Fruit fly (Drosophila melanogaster) whole organism, embryonic: ENCODE data around the gene CG34290.
A peak's percentile ranks its signal among the peaks of the same experiment; 100 is the strongest.

Experiments
- Asciz ChIP-seq: fragments of 200-800 bp; sonication (Bioruptor generic); optimal IDR thresholded peaks from 2 replicates; lab custom pipeline; 2017; ENCODE audit warnings: missing biosample characterization, mild to moderate bottlenecking, missing genetic modification characterization, missing genetic modification reagents
- Awh ChIP-seq: fragments of 200-800 bp; sonication (Bioruptor generic); IDR thresholded peaks from 2 replicates; pipeline ENCODE4, ENCODE4 v1.3.6; 2022; ENCODE audit warnings: missing biosample characterization, missing genetic modification characterization
- CG11398 ChIP-seq: fragments of 200-800 bp; sonication (Bioruptor generic); optimal IDR thresholded peaks from 2 replicates; lab custom pipeline; 2016; ENCODE audit warnings: missing biosample characterization, missing genetic modification characterization
- CG11696 ChIP-seq: fragments of 200-800 bp; sonication (Bioruptor generic); IDR thresholded peaks from 2 replicates; pipeline ENCODE4 v1.3.6; 2022; ENCODE audit warnings: missing biosample characterization, missing genetic modification characterization
- CG12942 ChIP-seq: fragments of 200-800 bp; sonication (Bioruptor generic); optimal IDR thresholded peaks from 3 replicates; lab custom pipeline; 2016; ENCODE audit warnings: missing biosample characterization, missing genetic modification characterization
- CG13287 ChIP-seq: fragments of 200-800 bp; sonication (Bioruptor generic); IDR thresholded peaks from 2 replicates; pipeline ENCODE4 v1.3.6; 2022; ENCODE audit warnings: missing biosample characterization, missing genetic modification characterization; ENCODE audit not compliant: partially characterized antibody
- CG13424 ChIP-seq: fragments of 200-800 bp; sonication (Bioruptor generic); optimal IDR thresholded peaks from 2 replicates; lab custom pipeline; 2019; ENCODE audit warnings: missing biosample characterization, mild to moderate bottlenecking, missing genetic modification characterization, moderate library complexity
- CG13624 ChIP-seq: fragments of 200-800 bp; sonication (Bioruptor generic); optimal IDR thresholded peaks from 2 replicates; lab custom pipeline; 2016; ENCODE audit warnings: missing biosample characterization, missing genetic modification characterization
- CG17186 ChIP-seq: fragments of 200-800 bp; sonication (Bioruptor generic); optimal IDR thresholded peaks from 3 replicates; lab custom pipeline; 2017; ENCODE audit warnings: missing biosample characterization, missing genetic modification reagents, missing genetic modification characterization
- CG17829 ChIP-seq: fragments of 200-800 bp; optimal IDR thresholded peaks from 2 replicates; lab custom pipeline; 2019; ENCODE audit warnings: missing biosample characterization, mild to moderate bottlenecking, missing genetic modification characterization, moderate library complexity
- CG30020 ChIP-seq: fragments of 200-800 bp; optimal IDR thresholded peaks from 2 replicates; lab custom pipeline; 2019; ENCODE audit warnings: missing biosample characterization, mild to moderate bottlenecking, missing genetic modification characterization, moderate library complexity
- CG32532 ChIP-seq: fragments of 200-800 bp; sonication (Bioruptor generic); IDR thresholded peaks from 2 replicates; pipeline ENCODE4 v1.3.6; 2022; ENCODE audit warnings: missing biosample characterization, missing genetic modification characterization
- CG34224 ChIP-seq: fragments of 200-800 bp; sonication (Bioruptor generic); IDR thresholded peaks from 3 replicates; pipeline ENCODE4 v1.3.6; 2022; ENCODE audit warnings: missing biosample characterization, missing genetic modification characterization; ENCODE audit not compliant: partially characterized antibody
- CG43689 ChIP-seq: fragments of 200-800 bp; sonication (Bioruptor generic); IDR thresholded peaks from 2 replicates; pipeline ENCODE4 v1.3.6; 2022; ENCODE audit warnings: missing biosample characterization, missing genetic modification characterization
- CG6689 ChIP-seq: fragments of 200-800 bp; sonication (Bioruptor generic); IDR thresholded peaks from 2 replicates; pipeline ENCODE4 v1.3.6; 2022; ENCODE audit warnings: missing biosample characterization, missing genetic modification characterization
- CG8089 ChIP-seq: fragments of 200-800 bp; sonication (Bioruptor generic); optimal IDR thresholded peaks from 3 replicates; lab custom pipeline; 2016; ENCODE audit warnings: missing biosample characterization, missing genetic modification characterization
- CG9437 ChIP-seq: fragments of 200-800 bp; sonication (Bioruptor generic); optimal IDR thresholded peaks from 2 replicates; lab custom pipeline; 2018; ENCODE audit warnings: missing biosample characterization, mild to moderate bottlenecking, missing genetic modification characterization
- Dek ChIP-seq: fragments of 200-800 bp; sonication (Bioruptor generic); optimal IDR thresholded peaks from 3 replicates; lab custom pipeline; 2019; ENCODE audit warnings: missing biosample characterization, mild to moderate bottlenecking, missing genetic modification characterization, moderate library complexity
- Ets65A ChIP-seq: fragments of 200-800 bp; sonication (Bioruptor generic); peaks from one replicate; lab custom pipeline; 2016; ENCODE audit warnings: missing biosample characterization, missing genetic modification characterization
- Fer2 ChIP-seq: fragments of 200-800 bp; sonication (Bioruptor generic); optimal IDR thresholded peaks from 2 replicates; lab custom pipeline; 2018; ENCODE audit warnings: missing biosample characterization, mild to moderate bottlenecking, missing genetic modification characterization, moderate library complexity
- Fer3 ChIP-seq: fragments of 200-800 bp; sonication (Bioruptor generic); optimal IDR thresholded peaks from 2 replicates; lab custom pipeline; 2018; ENCODE audit warnings: missing biosample characterization, mild to moderate bottlenecking, missing genetic modification characterization, moderate library complexity
- HHEX ChIP-seq: fragments of 200-800 bp; sonication (Bioruptor generic); optimal IDR thresholded peaks from 3 replicates; lab custom pipeline; 2017; ENCODE audit warnings: missing biosample characterization, mild to moderate bottlenecking, missing genetic modification characterization, missing genetic modification reagents
- Kr ChIP-seq: fragments of 200-800 bp; sonication (Bioruptor generic); optimal IDR thresholded peaks from 2 replicates; lab custom pipeline; 2017; ENCODE audit warnings: missing biosample characterization, mild to moderate bottlenecking, missing genetic modification characterization
- Poxn ChIP-seq: fragments of 200-800 bp; sonication (Bioruptor generic); IDR thresholded peaks from 2 replicates; pipeline ENCODE4 v1.3.6; 2022; ENCODE audit warnings: missing biosample characterization, missing genetic modification characterization
- Sry-β ChIP-seq: fragments of 200-800 bp; sonication (Bioruptor generic); optimal IDR thresholded peaks from 2 replicates; lab custom pipeline; 2018; ENCODE audit warnings: missing biosample characterization, mild to moderate bottlenecking, missing genetic modification characterization, moderate library complexity
- Ssrp ChIP-seq: fragments of 200-800 bp; sonication (Bioruptor generic); optimal IDR thresholded peaks from 2 replicates; lab custom pipeline; 2018; ENCODE audit warnings: missing biosample characterization, mild to moderate bottlenecking, missing genetic modification characterization, moderate library complexity
- amos ChIP-seq: fragments of 200-800 bp; sonication (Bioruptor generic); IDR thresholded peaks from 2 replicates; pipeline ENCODE4 v1.3.6; 2022; ENCODE audit warnings: missing biosample characterization, missing genetic modification characterization; ENCODE audit not compliant: partially characterized antibody
- caup ChIP-seq: fragments of 200-800 bp; sonication (Bioruptor generic); optimal IDR thresholded peaks from 3 replicates; lab custom pipeline; 2017; ENCODE audit warnings: missing biosample characterization, mild to moderate bottlenecking, missing genetic modification characterization, moderate library complexity; ENCODE audit not compliant: severe bottlenecking
- ci ChIP-seq: fragments of 200-800 bp; sonication (Bioruptor generic); IDR thresholded peaks from 3 replicates; pipeline ENCODE4 v1.3.6; 2022; ENCODE audit warnings: missing biosample characterization, missing genetic modification characterization
- crol ChIP-seq: fragments of 200-800 bp; sonication (Bioruptor generic); IDR thresholded peaks from 2 replicates; pipeline ENCODE4 v1.3.6; 2022; ENCODE audit warnings: missing biosample characterization, missing genetic modification characterization
- dmrt99B ChIP-seq: fragments of 200-800 bp; sonication (Bioruptor generic); optimal IDR thresholded peaks from 2 replicates; lab custom pipeline; 2018; ENCODE audit warnings: missing biosample characterization, mild to moderate bottlenecking, missing genetic modification characterization, moderate library complexity
- esg ChIP-seq: fragments of 200-800 bp; sonication (Bioruptor generic); conservative IDR thresholded peaks from 2 replicates; pipeline ENCODE4 v1.3.6; 2022; ENCODE audit warnings: missing biosample characterization, missing genetic modification characterization
- gce ChIP-seq: fragments of 200-800 bp; sonication (Bioruptor generic); IDR thresholded peaks from 3 replicates; pipeline ENCODE4 v1.3.6; 2022; ENCODE audit warnings: missing biosample characterization, missing genetic modification characterization
- gro ChIP-seq: fragments of 200-800 bp; sonication (Bioruptor generic); optimal IDR thresholded peaks from 2 replicates; lab custom pipeline; 2016; ENCODE audit warnings: missing biosample characterization, missing genetic modification characterization
- gsb-n ChIP-seq: fragments of 200-800 bp; sonication (Bioruptor generic); optimal IDR thresholded peaks from 3 replicates; lab custom pipeline; 2018; ENCODE audit warnings: missing biosample characterization, mild to moderate bottlenecking, missing genetic modification characterization
- ind ChIP-seq: fragments of 200-800 bp; sonication (Bioruptor generic); optimal IDR thresholded peaks from 3 replicates; lab custom pipeline; 2016; ENCODE audit warnings: missing biosample characterization, missing genetic modification characterization
- jigr1 ChIP-seq: fragments of 200-800 bp; sonication (Bioruptor generic); IDR thresholded peaks from 3 replicates; pipeline ENCODE4 v1.3.6; 2022; ENCODE audit warnings: missing biosample characterization, missing genetic modification characterization
- nom ChIP-seq: fragments of 200-800 bp; sonication (Bioruptor generic); optimal IDR thresholded peaks from 2 replicates; lab custom pipeline; 2017; ENCODE audit warnings: missing biosample characterization, missing genetic modification characterization, mild to moderate bottlenecking, moderate library complexity, missing genetic modification reagents
- otp ChIP-seq: fragments of 200-800 bp; sonication (Bioruptor generic); IDR thresholded peaks from 3 replicates; pipeline ENCODE4, ENCODE4 v1.3.6; 2022; ENCODE audit warnings: missing biosample characterization, missing genetic modification characterization
- p53 ChIP-seq: fragments of 200-800 bp; sonication (Bioruptor generic); optimal IDR thresholded peaks from 2 replicates; lab custom pipeline; 2016; ENCODE audit warnings: missing biosample characterization, missing genetic modification characterization
- pfk ChIP-seq: fragments of 200-800 bp; sonication (Bioruptor generic); optimal IDR thresholded peaks from 2 replicates; lab custom pipeline; 2018; ENCODE audit warnings: missing biosample characterization, mild to moderate bottlenecking, missing genetic modification characterization, moderate library complexity
- prd ChIP-seq, 3 experiments: fragments of >200 bp in 2 of 3; fragments of 200-800 bp in 1 of 3; sonication (Bioruptor generic) in 1 of 3; optimal IDR thresholded peaks in 2 of 3; IDR thresholded peaks in 1 of 3; 2 replicates in 2 of 3; 3 replicates in 1 of 3; pipeline versions ENCODE4 v1.3.6 to Lab custom; 2017 to 2022; ENCODE audit warnings: missing biosample characterization in 1 of 3, missing genetic modification characterization in 1 of 3
- salm ChIP-seq: fragments of 200-800 bp; sonication (Bioruptor generic); optimal IDR thresholded peaks from 2 replicates; lab custom pipeline; 2018; ENCODE audit warnings: missing biosample characterization, mild to moderate bottlenecking, missing genetic modification characterization
- seq ChIP-seq: fragments of 200-800 bp; sonication (Bioruptor generic); IDR thresholded peaks from 2 replicates; pipeline ENCODE4 v1.3.6; 2022; ENCODE audit warnings: missing biosample characterization, missing genetic modification characterization
- sisA ChIP-seq: fragments of 200-800 bp; sonication (Bioruptor generic); IDR thresholded peaks from 2 replicates; pipeline ENCODE4 v1.3.6; 2022; ENCODE audit warnings: missing biosample characterization, missing genetic modification characterization
- stc ChIP-seq: fragments of 200-800 bp; sonication (Bioruptor generic); IDR thresholded peaks from 2 replicates; pipeline ENCODE4 v1.3.6; 2022; ENCODE audit warnings: missing biosample characterization, missing genetic modification characterization
- vfl ChIP-seq: fragments of 200-800 bp; sonication (Bioruptor generic); optimal IDR thresholded peaks from 2 replicates; lab custom pipeline; 2016; ENCODE audit warnings: missing biosample characterization, missing genetic modification characterization
- wdn ChIP-seq: fragments of 200-800 bp; sonication (Bioruptor generic); IDR thresholded peaks from 2 replicates; pipeline ENCODE4 v1.3.6; 2022; ENCODE audit warnings: missing biosample characterization, missing genetic modification characterization

CG34290 gene

dm6 chr3R:24295556-24296465 is 6.2 kb upstream of the CG34290 start (continued):
- TF ChIP-seq CG11696 (GFP tag; lab: Robert Waterston, UW): peak; percentile 76
- TF ChIP-seq amos (GFP tag; lab: Robert Waterston, UW): no peak
- TF ChIP-seq pfk (GFP tag; lab: Kevin White, UChicago): no peak
- TF ChIP-seq gro (GFP tag; lab: Kevin White, UChicago): no peak
- no peak for TF ChIP-seq Kr (GFP tag; lab: Kevin White, UChicago)
- TF ChIP-seq CG17186 (GFP tag; lab: Kevin White, UChicago): no peak
- TF ChIP-seq CG9437: peak; percentile 49
- no peak for TF ChIP-seq p53 (GFP tag; lab: Kevin White, UChicago)
- TF ChIP-seq esg (GFP tag; lab: Robert Waterston, UW): peak; percentile 75
- TF ChIP-seq CG11398 (GFP tag; lab: Kevin White, UChicago): peak; percentile 52
- peak; percentile 80 for TF ChIP-seq CG6689
- TF ChIP-seq nom (GFP tag; lab: Kevin White, UChicago): peak; percentile 91
- peak; percentile 79 for TF ChIP-seq gsb-n (tag; lab: Kevin White, UChicago)
- TF ChIP-seq Ssrp: peak; percentile 71
- no peak for TF ChIP-seq crol (GFP tag; lab: Robert Waterston, UW)
- peak; percentile 67 for TF ChIP-seq sisA (GFP tag; lab: Robert Waterston, UW)
- peak; percentile 52 for TF ChIP-seq Asciz
- peak; percentile 78 for TF ChIP-seq caup (GFP tag; lab: Kevin White, UChicago)
- TF ChIP-seq ci: peak; percentile 88
- no peak for TF ChIP-seq CG34224 (GFP tag; lab: Robert Waterston, UW)
- peak; percentile 58 for TF ChIP-seq CG12942
- TF ChIP-seq CG8089 (GFP tag; lab: Kevin White, UChicago): peak; percentile 55
- peak; percentile 63 for TF ChIP-seq ind
- TF ChIP-seq Sry-β (GFP tag; lab: Kevin White, UChicago): no peak
- TF ChIP-seq wdn: peak; percentile 82
- TF ChIP-seq CG13424 (tag; lab: Kevin White, UChicago): peak; percentile 83
- TF ChIP-seq jigr1 (GFP tag; lab: Robert Waterston, UW): no peak
- TF ChIP-seq HHEX (GFP tag; lab: Kevin White, UChicago): no peak
- peak; percentile 75 for TF ChIP-seq stc (GFP tag; lab: Robert Waterston, UW)
- TF ChIP-seq Ets65A (GFP tag; lab: Kevin White, UChicago): peak; percentile 91
- TF ChIP-seq Dek (tag; lab: Kevin White, UChicago): peak; percentile 77
- peak; percentile 77 for TF ChIP-seq Awh (GFP tag; lab: Robert Waterston, UW)
- TF ChIP-seq CG13624 (GFP tag; lab: Kevin White, UChicago): peak; percentile 68
- no peak for TF ChIP-seq prd (optimal IDR thresholded peaks at IDR 0.05; lab: Kevin White, UChicago)
- peak; percentile 91 for TF ChIP-seq prd (GFP tag; IDR thresholded peaks at IDR 0.05; lab: Robert Waterston, UW)
- peak; percentile 56 for TF ChIP-seq Fer2 (tag; lab: Kevin White, UChicago)
- TF ChIP-seq dmrt99B: peak; percentile 81
- no peak for TF ChIP-seq CG13287
- TF ChIP-seq CG32532 (GFP tag; lab: Robert Waterston, UW): peak; percentile 82
- TF ChIP-seq CG43689 (GFP tag; lab: Robert Waterston, UW): peak; percentile 46; the same call in 1 of the 2 replicates
- TF ChIP-seq Fer3 (tag; lab: Kevin White, UChicago): peak; percentile 78
- peak; percentile 79 for TF ChIP-seq seq (GFP tag; lab: Robert Waterston, UW)
- TF ChIP-seq otp: peak; percentile 78; the same call in 2 of the 3 replicates
- peak; percentile 83 for TF ChIP-seq CG17829 (tag; lab: Kevin White, UChicago)
- peak; percentile 47 for TF ChIP-seq salm (tag; lab: Kevin White, UChicago)
- TF ChIP-seq vfl: peak; percentile 69
- TF ChIP-seq CG30020 (tag; lab: Kevin White, UChicago): peak; percentile 27
- TF ChIP-seq Poxn (GFP tag; lab: Robert Waterston, UW): peak; percentile 63
- peak; percentile 62; the same call in 1 of the 3 replicates for TF ChIP-seq gce (GFP tag; lab: Robert Waterston, UW)
